Fruit fly (Drosophila melanogaster): ENCODE measurements around the gene Bet5.

dm6 chr3R:30160312-30160942, 19.6 kb upstream of the Bet5 start, which contains the start of gene CG11498:
- TF ChIP-seq cic (GFP tag; optimal IDR thresholded peaks at IDR 0.05) (no peak), CG5204 (GFP tag; optimal IDR thresholded peaks at IDR 0.05) (no peak), CG14711 (tag; optimal IDR thresholded peaks at IDR 0.05) (no peak), CG12768 (GFP tag; optimal IDR thresholded peaks at IDR 0.05) (no peak), ovo (GFP tag; optimal IDR thresholded peaks at IDR 0.05) (no peak)
